Worm (Caenorhabditis elegans) whole organism, young adult: ENCODE measurements around the gene B0252.3.

Experiments
- C17E4.6 ChIP-seq: fragments of 200-800 bp; sonication (Bioruptor generic); IDR thresholded peaks from 2 replicates; pipeline ENCODE4 v1.3.6; 2022; ENCODE audit warnings: missing genetic modification reagents, missing genetic modification characterization, missing compliant biosample characterization
- D2030.7 ChIP-seq: fragments of 200-800 bp; sonication (Bioruptor generic); IDR thresholded peaks from 2 replicates; pipeline ENCODE4 v1.3.6; 2022; ENCODE audit warnings: missing genetic modification reagents, missing genetic modification characterization, missing compliant biosample characterization
- F22D6.2 ChIP-seq: sonication (generic microtip); optimal IDR thresholded peaks from 2 replicates; lab custom pipeline; 2016; ENCODE audit warnings: mild to moderate bottlenecking, missing genetic modification characterization, missing compliant biosample characterization
- F33H1.4 ChIP-seq: fragments of 200-800 bp; sonication (Bioruptor generic); IDR thresholded peaks from 2 replicates; pipeline ENCODE4 v1.3.6; 2022; ENCODE audit warnings: missing genetic modification reagents, missing genetic modification characterization, missing compliant biosample characterization
- F39B2.1 ChIP-seq: fragments of 200-800 bp; sonication (Bioruptor generic); IDR thresholded peaks from 2 replicates; pipeline ENCODE4 v1.3.6; 2022; ENCODE audit warnings: missing genetic modification reagents, missing genetic modification characterization, missing compliant biosample characterization
- F49E8.2 ChIP-seq: sonication (generic microtip); optimal IDR thresholded peaks from 3 replicates; lab custom pipeline; 2017; ENCODE audit warnings: missing genetic modification characterization, mild to moderate bottlenecking, missing compliant biosample characterization, antibody characterized with exemption, moderate library complexity; ENCODE audit not compliant: insufficient read depth
- F52B5.7 ChIP-seq: sonication (generic microtip); optimal IDR thresholded peaks from 2 replicates; lab custom pipeline; 2016; ENCODE audit warnings: mild to moderate bottlenecking, missing genetic modification characterization, missing compliant biosample characterization
- F55B11.4 ChIP-seq: sonication (generic microtip); optimal IDR thresholded peaks from 2 replicates; lab custom pipeline; 2016; ENCODE audit warnings: missing compliant biosample characterization, missing genetic modification characterization, borderline replicate concordance; ENCODE audit not compliant: insufficient read depth
- K11D2.4 ChIP-seq: fragments of 200-800 bp; sonication (Bioruptor generic); IDR thresholded peaks from 2 replicates; pipeline ENCODE4 v1.3.6; 2022; ENCODE audit warnings: missing genetic modification reagents, missing genetic modification characterization, missing compliant biosample characterization
- K12H6.12 ChIP-seq: fragments of 200-800 bp; sonication (Bioruptor generic); optimal IDR thresholded peaks from 2 replicates; lab custom pipeline; 2018; ENCODE audit warnings: mild to moderate bottlenecking, missing genetic modification characterization, missing compliant biosample characterization
- Y95B8A.8 ChIP-seq: fragments of 200-800 bp; sonication (Bioruptor generic); IDR thresholded peaks from 2 replicates; pipeline ENCODE4 v1.3.6; 2022; ENCODE audit warnings: missing genetic modification reagents, missing genetic modification characterization, missing compliant biosample characterization
- akir-1 ChIP-seq: fragments of 200-800 bp; sonication (Bioruptor generic); optimal IDR thresholded peaks from 2 replicates; lab custom pipeline; 2018; ENCODE audit warnings: mild to moderate bottlenecking, missing genetic modification characterization, moderate library complexity, missing compliant biosample characterization
- aptf-2 ChIP-seq: fragments of 200-800 bp; sonication (Bioruptor generic); conservative IDR thresholded peaks from 2 replicates; pipeline ENCODE4 v1.3.6; 2022; ENCODE audit warnings: missing genetic modification reagents, missing genetic modification characterization, missing compliant biosample characterization
- aptf-3 ChIP-seq: fragments of 200-800 bp; sonication (Bioruptor generic); IDR thresholded peaks from 2 replicates; pipeline ENCODE4 v1.3.6; 2022; ENCODE audit warnings: missing genetic modification characterization, missing compliant biosample characterization
- attf-5 ChIP-seq: fragments of 200-800 bp; sonication (Bioruptor generic); optimal IDR thresholded peaks from 2 replicates; lab custom pipeline; 2018; ENCODE audit warnings: mild to moderate bottlenecking, missing genetic modification characterization, missing compliant biosample characterization
- cebp-1 ChIP-seq, 2 experiments: fragments of 200-800 bp in 1 of 2; sonication (Bioruptor generic) in 1 of 2; sonication (generic microtip) in 1 of 2; IDR thresholded peaks in 1 of 2; optimal IDR thresholded peaks in 1 of 2; 2 replicates each; pipeline versions ENCODE4 v1.3.6 to Lab custom; 2017 to 2022; ENCODE audit warnings: missing compliant biosample characterization in 2 of 2, missing genetic modification characterization in 2 of 2, mild to moderate bottlenecking in 1 of 2, missing genetic modification reagents in 1 of 2, moderate library complexity in 1 of 2
- ceh-27 ChIP-seq: fragments of 200-800 bp; sonication (Bioruptor generic); optimal IDR thresholded peaks from 2 replicates; lab custom pipeline; 2018; ENCODE audit warnings: mild to moderate bottlenecking, missing genetic modification characterization, moderate library complexity, missing compliant biosample characterization
- ceh-91 ChIP-seq: fragments of 200-800 bp; sonication (Bioruptor generic); IDR thresholded peaks from 2 replicates; pipeline ENCODE4 v1.3.6; 2022; ENCODE audit warnings: missing genetic modification reagents, missing genetic modification characterization, missing compliant biosample characterization
- dox-1 ChIP-seq: fragments of 200-800 bp; sonication (Bioruptor generic); IDR thresholded peaks from 2 replicates; pipeline ENCODE4 v1.3.6; 2022; ENCODE audit warnings: missing genetic modification reagents, missing genetic modification characterization, missing compliant biosample characterization
- egrh-3 ChIP-seq: fragments of 200-800 bp; sonication (Bioruptor generic); IDR thresholded peaks from 2 replicates; pipeline ENCODE4 v1.3.6; 2022; ENCODE audit warnings: missing genetic modification reagents, missing genetic modification characterization, missing compliant biosample characterization
- ekl-4 ChIP-seq: fragments of 200-800 bp; sonication (Bioruptor generic); IDR thresholded peaks from 2 replicates; pipeline ENCODE4 v1.3.6; 2022; ENCODE audit warnings: missing genetic modification reagents, missing genetic modification characterization, missing compliant biosample characterization
- ets-4 ChIP-seq: fragments of 200-800 bp; sonication (Bioruptor generic); optimal IDR thresholded peaks from 2 replicates; lab custom pipeline; 2018; ENCODE audit warnings: mild to moderate bottlenecking, missing genetic modification characterization, missing compliant biosample characterization
- gei-17 ChIP-seq: fragments of 200-800 bp; sonication (Bioruptor generic); optimal IDR thresholded peaks from 2 replicates; lab custom pipeline; 2018; ENCODE audit warnings: mild to moderate bottlenecking, missing genetic modification characterization, missing compliant biosample characterization
- hmg-1.2 ChIP-seq: fragments of 200-800 bp; sonication (Bioruptor generic); IDR thresholded peaks from 2 replicates; pipeline ENCODE4 v1.3.6; 2022; ENCODE audit warnings: missing genetic modification reagents, missing genetic modification characterization, missing compliant biosample characterization
- let-526 ChIP-seq: fragments of 200-800 bp; sonication (Bioruptor generic); IDR thresholded peaks from 2 replicates; pipeline ENCODE4 v1.3.6; 2022; ENCODE audit warnings: missing genetic modification reagents, missing genetic modification characterization, missing compliant biosample characterization
- madf-10 ChIP-seq: sonication (generic microtip); optimal IDR thresholded peaks from 2 replicates; lab custom pipeline; 2016; ENCODE audit warnings: mild to moderate bottlenecking, missing genetic modification characterization, missing compliant biosample characterization
- madf-3 ChIP-seq: fragments of 200-800 bp; sonication (Bioruptor generic); IDR thresholded peaks from 2 replicates; pipeline ENCODE4 v1.3.6; 2022; ENCODE audit warnings: missing genetic modification reagents, missing genetic modification characterization, missing compliant biosample characterization
- mel-28 ChIP-seq: sonication (generic microtip); optimal IDR thresholded peaks from 2 replicates; lab custom pipeline; 2016; ENCODE audit warnings: borderline replicate concordance, mild to moderate bottlenecking, missing genetic modification characterization, missing compliant biosample characterization
- nfyb-1 ChIP-seq: fragments of 200-800 bp; sonication (Bioruptor generic); IDR thresholded peaks from 2 replicates; pipeline ENCODE4 v1.3.6; 2022; ENCODE audit warnings: missing genetic modification reagents, missing genetic modification characterization, missing compliant biosample characterization
- nhr-80 ChIP-seq: sonication (generic microtip); optimal IDR thresholded peaks from 2 replicates; lab custom pipeline; 2016; ENCODE audit warnings: missing genetic modification characterization, missing compliant biosample characterization
- snpc-3.4 ChIP-seq: sonication (generic microtip); optimal IDR thresholded peaks from 2 replicates; lab custom pipeline; 2017; ENCODE audit warnings: missing genetic modification characterization, mild to moderate bottlenecking, missing compliant biosample characterization, antibody characterized with exemption, moderate library complexity, missing genotype, missing genetic modification reagents
- snpc-4 ChIP-seq, 5 experiments: fragments of 150-350 bp in 1 of 5; sonication (generic microtip) in 4 of 5; optimal IDR thresholded peaks; 2 replicates each; lab custom pipeline; 2014 to 2018; ENCODE audit warnings: missing genetic modification characterization in 5 of 5, missing biosample characterization in 3 of 5, antibody characterized with exemption in 2 of 5, mild to moderate bottlenecking in 2 of 5, missing compliant biosample characterization in 2 of 5, missing genotype in 2 of 5, moderate library complexity in 2 of 5, missing genetic modification reagents in 1 of 5
- sptf-2 ChIP-seq: fragments of 200-800 bp; sonication (Bioruptor generic); optimal IDR thresholded peaks from 2 replicates; lab custom pipeline; 2018; ENCODE audit warnings: mild to moderate bottlenecking, missing genetic modification characterization, missing compliant biosample characterization
- tbx-9 ChIP-seq: sonication (generic microtip); optimal IDR thresholded peaks from 2 replicates; lab custom pipeline; 2016; ENCODE audit warnings: borderline replicate concordance, missing genetic modification characterization, inconsistent platforms, missing compliant biosample characterization
- tlf-1 ChIP-seq: fragments of 200-800 bp; sonication (Bioruptor generic); optimal IDR thresholded peaks from 2 replicates; lab custom pipeline; 2018; ENCODE audit warnings: mild to moderate bottlenecking, missing genetic modification characterization, missing compliant biosample characterization
- unc-62 ChIP-seq: fragments of 150-350 bp; optimal IDR thresholded peaks from 2 replicates; lab custom pipeline; 2014; ENCODE audit warnings: missing biosample characterization, missing genetic modification reagents, missing genetic modification characterization
- zfh-2 ChIP-seq: fragments of 200-800 bp; sonication (Bioruptor generic); conservative IDR thresholded peaks from 2 replicates; pipeline ENCODE4 v1.3.6; 2022; ENCODE audit warnings: missing genetic modification reagents, missing genetic modification characterization, missing compliant biosample characterization

Gene B0252.3

DNA sequence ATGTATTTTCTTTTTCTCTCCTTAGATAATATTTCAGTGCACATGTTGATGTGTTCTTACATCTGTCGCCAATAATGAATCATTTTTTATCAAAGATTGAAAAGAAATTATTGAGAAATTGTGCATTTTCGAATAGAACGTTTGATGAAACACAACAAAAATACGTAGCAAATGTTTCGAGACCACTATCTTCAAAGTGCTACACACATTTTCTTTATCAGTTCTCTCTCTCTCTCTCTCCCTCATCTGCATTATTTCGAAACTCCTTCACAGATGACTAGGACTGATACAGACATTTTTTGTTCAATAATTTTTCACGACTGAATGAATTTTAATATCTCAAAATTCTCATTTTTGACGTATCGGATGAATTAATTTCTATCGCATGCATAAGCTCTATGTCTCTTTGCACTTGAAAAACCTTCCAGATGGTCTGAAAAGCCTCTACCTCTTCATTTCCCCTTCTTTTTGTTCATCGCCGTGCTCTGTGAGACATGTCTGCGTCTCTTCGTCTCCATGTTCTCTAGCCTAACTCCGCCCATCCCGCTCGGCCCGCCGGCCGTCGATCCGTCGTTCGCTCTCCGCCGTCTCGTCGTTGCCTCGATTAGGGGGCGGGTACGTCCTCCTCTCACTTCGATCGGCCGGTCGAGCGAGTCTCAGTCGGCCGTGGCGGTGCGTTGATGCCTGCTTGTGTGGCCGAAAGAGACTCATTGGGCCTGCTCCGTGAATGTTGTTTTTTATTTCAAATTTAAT is 35.9 kb upstream of the B0252.3 start:
- TF ChIP-seq C17E4.6 (GFP tag; lab: Robert Waterston, UW): no peak
- 0 out of 2 replicates have a peak, but pooled peaks have one; percentile 14 for TF ChIP-seq nfyb-1
- no peak for TF ChIP-seq tlf-1 (GFP tag; lab: Kevin White, UChicago)
- no peak for TF ChIP-seq F33H1.4 (GFP tag; lab: Robert Waterston, UW)
- TF ChIP-seq ets-4 (GFP tag; lab: Kevin White, UChicago): peak; percentile 2
- peak; percentile 51 for TF ChIP-seq unc-62 (GFP tag; lab: Kevin White, UChicago)
- TF ChIP-seq dox-1 (GFP tag; lab: Robert Waterston, UW): peak; percentile 31; the same call in 1 of the 2 replicates
- peak; percentile 28 for TF ChIP-seq K12H6.12 (tag; lab: Kevin White, UChicago)
- no peak for TF ChIP-seq let-526 (GFP tag; lab: Robert Waterston, UW)
- TF ChIP-seq tbx-9 (tag; lab: Kevin White, UChicago): no peak
- TF ChIP-seq nhr-80 (tag; lab: Kevin White, UChicago): peak; percentile 65
- 0 out of 2 replicates have a peak, but pooled peaks have one; percentile 18 for TF ChIP-seq ceh-91
- peak; percentile 98 for TF ChIP-seq zfh-2 (GFP tag; lab: Robert Waterston, UW)
- TF ChIP-seq cebp-1 (GFP tag; IDR thresholded peaks at IDR 0.05; lab: Robert Waterston, UW): no peak; the same call in 1 of the 2 replicates
- peak; percentile 82 for TF ChIP-seq cebp-1 (tag; optimal IDR thresholded peaks at IDR 0.05; lab: Kevin White, UChicago)
- TF ChIP-seq hmg-1.2: peak; percentile 67; the same call in 1 of the 2 replicates
- TF ChIP-seq ceh-27: peak; percentile 48
- peak; percentile 89 for TF ChIP-seq madf-10 (tag; lab: Kevin White, UChicago)
- no peak for TF ChIP-seq Y95B8A.8 (GFP tag; lab: Robert Waterston, UW)
- peak; percentile 86; the same call in 1 of the 2 replicates for TF ChIP-seq egrh-3 (GFP tag; lab: Robert Waterston, UW)
- peak; percentile 23 for TF ChIP-seq F52B5.7 (tag; lab: Kevin White, UChicago)

DNA sequence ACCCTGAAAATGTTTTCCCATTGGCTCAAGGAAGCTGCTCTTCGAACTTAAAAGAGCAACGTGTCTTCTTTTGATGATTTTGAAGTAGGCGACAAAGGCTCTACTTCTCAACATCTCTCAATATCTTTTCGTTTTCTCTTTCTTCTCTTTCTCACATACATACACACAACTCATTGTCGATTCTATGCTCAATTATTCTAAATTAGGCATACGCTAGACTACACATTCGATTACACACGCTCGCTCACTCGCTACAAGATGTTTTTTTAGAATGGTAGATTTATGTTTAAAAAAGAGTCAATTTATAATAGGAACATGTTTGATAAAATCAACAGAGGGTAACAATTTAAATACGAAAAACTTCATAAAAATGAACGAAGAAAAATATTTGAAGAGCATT is 34.0 kb upstream of the B0252.3 start:
- TF ChIP-seq madf-3: no peak
- TF ChIP-seq sptf-2: no peak
- TF ChIP-seq Y95B8A.8 (GFP tag; lab: Robert Waterston, UW): no peak
- no peak for TF ChIP-seq gei-17 (GFP tag; lab: Kevin White, UChicago)
- no peak for TF ChIP-seq ekl-4 (GFP tag; lab: Robert Waterston, UW)
- TF ChIP-seq F22D6.2 (tag; lab: Kevin White, UChicago): no peak
- no peak for TF ChIP-seq mel-28 (tag; lab: Kevin White, UChicago)
- TF ChIP-seq aptf-3 (GFP tag; lab: Robert Waterston, UW): no peak
- no peak for TF ChIP-seq attf-5 (GFP tag; lab: Kevin White, UChicago)
- no peak for TF ChIP-seq F39B2.1 (GFP tag; lab: Robert Waterston, UW)
- no peak for TF ChIP-seq akir-1
- TF ChIP-seq snpc-4 (GFP tag; optimal IDR thresholded peaks at IDR 0.05; lab: Kevin White, UChicago): no peak
- no peak for TF ChIP-seq snpc-4 (tag; optimal IDR thresholded peaks at IDR 0.05; lab: Kevin White, UChicago)
- no peak for TF ChIP-seq nhr-80 (tag; lab: Kevin White, UChicago)
- TF ChIP-seq F55B11.4: no peak
- TF ChIP-seq snpc-3.4 (tag; lab: Kevin White, UChicago): no peak
- TF ChIP-seq D2030.7 (GFP tag; lab: Robert Waterston, UW): no peak
- no peak for TF ChIP-seq K11D2.4 (GFP tag; lab: Robert Waterston, UW)
- no peak for TF ChIP-seq F49E8.2
- no peak for TF ChIP-seq aptf-2 (GFP tag; lab: Robert Waterston, UW)
